Worm (Caenorhabditis elegans) whole organism, young adult: ENCODE measurements around the gene srx-33.

Experiments
- B0019.2 ChIP-seq: fragments of 200-800 bp; sonication (Bioruptor generic); conservative IDR thresholded peaks from 2 replicates; pipeline ENCODE4 v1.3.6; 2022; ENCODE audit warnings: missing genetic modification reagents, missing genetic modification characterization, missing compliant biosample characterization
- F33H1.4 ChIP-seq: fragments of 200-800 bp; sonication (Bioruptor generic); IDR thresholded peaks from 2 replicates; pipeline ENCODE4 v1.3.6; 2022; ENCODE audit warnings: missing genetic modification reagents, missing genetic modification characterization, missing compliant biosample characterization
- F57A8.1 ChIP-seq: fragments of 200-800 bp; sonication (Bioruptor generic); optimal IDR thresholded peaks from 2 replicates; lab custom pipeline; 2018; ENCODE audit warnings: mild to moderate bottlenecking, missing genetic modification characterization, moderate library complexity, missing compliant biosample characterization
- ZK185.1 ChIP-seq: sonication (generic microtip); optimal IDR thresholded peaks from 2 replicates; lab custom pipeline; 2016; ENCODE audit warnings: mild to moderate bottlenecking, missing genetic modification characterization, missing compliant biosample characterization; ENCODE audit not compliant: poor library complexity, severe bottlenecking
- aptf-3 ChIP-seq: fragments of 200-800 bp; sonication (Bioruptor generic); IDR thresholded peaks from 2 replicates; pipeline ENCODE4 v1.3.6; 2022; ENCODE audit warnings: missing genetic modification characterization, missing compliant biosample characterization
- bed-1 ChIP-seq: fragments of 200-800 bp; sonication (Bioruptor generic); IDR thresholded peaks from 2 replicates; pipeline ENCODE4 v1.3.6; 2022; ENCODE audit warnings: missing genetic modification reagents, missing genetic modification characterization, missing compliant biosample characterization
- ceh-40 ChIP-seq: fragments of 200-800 bp; sonication (Bioruptor generic); IDR thresholded peaks from 2 replicates; pipeline ENCODE4 v1.3.6; 2022; ENCODE audit warnings: missing genetic modification characterization, missing compliant biosample characterization
- dpff-1 ChIP-seq: sonication (generic microtip); optimal IDR thresholded peaks from 2 replicates; lab custom pipeline; 2017; ENCODE audit warnings: mild to moderate bottlenecking, missing genetic modification characterization, missing compliant biosample characterization
- efl-1 ChIP-seq: fragments of 150-350 bp; optimal IDR thresholded peaks from 2 replicates; lab custom pipeline; 2014; ENCODE audit warnings: missing biosample characterization, missing genetic modification reagents, missing genetic modification characterization
- ets-4 ChIP-seq: fragments of 200-800 bp; sonication (Bioruptor generic); optimal IDR thresholded peaks from 2 replicates; lab custom pipeline; 2018; ENCODE audit warnings: mild to moderate bottlenecking, missing genetic modification characterization, missing compliant biosample characterization
- fkh-3 ChIP-seq: sonication (generic microtip); optimal IDR thresholded peaks from 2 replicates; lab custom pipeline; 2016; ENCODE audit warnings: mild to moderate bottlenecking, missing genetic modification characterization, missing compliant biosample characterization
- hmg-20 ChIP-seq: fragments of 200-800 bp; sonication (Bioruptor generic); IDR thresholded peaks from 2 replicates; pipeline ENCODE4 v1.3.6; 2022; ENCODE audit warnings: missing genetic modification reagents, missing genetic modification characterization, missing compliant biosample characterization
- hrde-1 ChIP-seq: sonication (generic microtip); optimal IDR thresholded peaks from 2 replicates; lab custom pipeline; 2016; ENCODE audit warnings: missing genetic modification characterization, mild to moderate bottlenecking, missing compliant biosample characterization, moderate library complexity, missing genotype, missing genetic modification reagents, borderline replicate concordance
- lag-1 ChIP-seq: fragments of 200-800 bp; sonication (Bioruptor generic); IDR thresholded peaks from 2 replicates; pipeline ENCODE4 v1.3.6; 2022; ENCODE audit warnings: missing genetic modification reagents, missing genetic modification characterization, missing compliant biosample characterization
- nfyb-1 ChIP-seq: fragments of 200-800 bp; sonication (Bioruptor generic); IDR thresholded peaks from 2 replicates; pipeline ENCODE4 v1.3.6; 2022; ENCODE audit warnings: missing genetic modification reagents, missing genetic modification characterization, missing compliant biosample characterization
- nhr-90 ChIP-seq: sonication (generic microtip); optimal IDR thresholded peaks from 2 replicates; lab custom pipeline; 2016; ENCODE audit warnings: missing genotype, mild to moderate bottlenecking, missing genetic modification characterization, missing compliant biosample characterization
- rpc-1 ChIP-seq, 2 experiments: fragments of 150-350 bp in 1 of 2; sonication (generic microtip) in 1 of 2; optimal IDR thresholded peaks; 2 replicates each; lab custom pipeline; 2014 to 2018; ENCODE audit warnings: missing biosample characterization in 1 of 2, missing genetic modification characterization in 1 of 2, missing genetic modification reagents in 1 of 2, missing genotype in 1 of 2
- snpc-3.4 ChIP-seq: sonication (generic microtip); optimal IDR thresholded peaks from 2 replicates; lab custom pipeline; 2017; ENCODE audit warnings: missing genetic modification characterization, mild to moderate bottlenecking, missing compliant biosample characterization, antibody characterized with exemption, moderate library complexity, missing genotype, missing genetic modification reagents
- tbx-9 ChIP-seq: sonication (generic microtip); optimal IDR thresholded peaks from 2 replicates; lab custom pipeline; 2016; ENCODE audit warnings: borderline replicate concordance, missing genetic modification characterization, inconsistent platforms, missing compliant biosample characterization
- ztf-28 ChIP-seq: fragments of 200-800 bp; sonication (Bioruptor generic); IDR thresholded peaks from 2 replicates; pipeline ENCODE4 v1.3.6; 2022; ENCODE audit warnings: missing genetic modification reagents, missing genetic modification characterization, missing compliant biosample characterization

srx-33 gene

DNA sequence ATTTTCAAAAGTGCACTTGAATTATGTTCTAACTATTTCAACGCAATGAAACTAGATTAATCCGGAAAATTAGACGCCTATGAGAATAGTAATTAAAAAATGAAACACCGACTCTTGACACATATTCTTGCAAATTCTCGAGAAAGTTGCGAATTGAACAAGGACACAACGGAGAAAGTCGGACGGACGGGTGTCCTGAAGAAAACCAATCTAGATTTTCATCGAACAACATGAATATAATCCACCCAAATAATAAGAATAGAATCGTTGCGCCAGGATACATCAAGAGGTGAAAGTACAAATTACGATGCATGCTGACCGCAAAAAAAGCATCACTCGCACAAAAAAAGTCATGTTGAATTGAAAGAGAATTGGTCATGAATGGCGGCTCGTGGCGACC lies 49.8 kb downstream of the srx-33 start:
- TF ChIP-seq rpc-1 (optimal IDR thresholded peaks at IDR 0.05; lab: Kevin White, UChicago) (no peak), rpc-1 (tag; optimal IDR thresholded peaks at IDR 0.05; lab: Kevin White, UChicago) (no peak), fkh-3 (no peak), nhr-90 (no peak), hrde-1 (no peak), tbx-9 (tag; lab: Kevin White, UChicago) (no peak), ets-4 (GFP tag; lab: Kevin White, UChicago) (no peak), snpc-3.4 (tag; lab: Kevin White, UChicago) (no peak), ztf-28 (GFP tag; lab: Robert Waterston, UW) (no peak), bed-1 (GFP tag; lab: Robert Waterston, UW) (no peak), dpff-1 (tag; lab: Kevin White, UChicago) (no peak), B0019.2 (no peak), aptf-3 (GFP tag; lab: Robert Waterston, UW) (no peak), F33H1.4 (GFP tag; lab: Robert Waterston, UW) (no peak), F57A8.1 (GFP tag; lab: Kevin White, UChicago) (no peak), lag-1 (no peak), nfyb-1 (no peak), hmg-20 (GFP tag; lab: Robert Waterston, UW) (no peak), ZK185.1 (tag; lab: Kevin White, UChicago) (no peak), ceh-40 (GFP tag; lab: Robert Waterston, UW) (no peak), efl-1 (GFP tag; lab: Kevin White, UChicago) (no peak)
